Worm (Caenorhabditis elegans): ENCODE data around the gene rps-27.

rps-27 gene

ce11 chrV:58971-59370 is 44.9 kb downstream of the rps-27 start, which contains the start of gene cyp-29A3:
Gene cyp-29A3, plus strand, starts transcription at chrV:59239.
- no peak for TF ChIP-seq alr-1 (tag; optimal IDR thresholded peaks at IDR 0.05)
- no peak for TF ChIP-seq sem-4 (tag; optimal IDR thresholded peaks at IDR 0.05)
- no peak for TF ChIP-seq nhr-11 (tag; optimal IDR thresholded peaks at IDR 0.05)
- TF ChIP-seq mab-5 (tag; optimal IDR thresholded peaks at IDR 0.05) = no peak
- no peak for TF ChIP-seq peb-1 (tag; optimal IDR thresholded peaks at IDR 0.05)
- TF ChIP-seq ztf-1 (GFP tag; conservative IDR thresholded peaks at IDR 0.05) = no peak
- no peak for TF ChIP-seq ZK546.5 (tag; optimal IDR thresholded peaks at IDR 0.05)

- TF ChIP-seq ama-1 (optimal IDR thresholded peaks at IDR 0.05) (no peak), mab-5 (tag; optimal IDR thresholded peaks at IDR 0.05) (no peak)
Observed at ce11 chrV:55946-56345, 47.9 kb downstream of the rps-27 start, which contains the start of gene srt-52. Gene srt-52, minus strand, starts transcription at chrV:56046.

All from whole organism, L2 larva.